Fruit fly (Drosophila melanogaster) whole organism, embryonic: ENCODE measurements around the gene CG46460.

Experiments
- Ada2b ChIP-seq: fragments of 200-800 bp; sonication (Bioruptor generic); IDR thresholded peaks from 2 replicates; pipeline ENCODE4 v1.3.6; 2022; ENCODE audit warnings: missing biosample characterization, missing genetic modification characterization
- Aef1 ChIP-seq: fragments of 200-800 bp; sonication (Bioruptor generic); IDR thresholded peaks from 3 replicates; pipeline ENCODE4 v1.3.6; 2022; ENCODE audit warnings: missing biosample characterization, missing genetic modification characterization
- CG10267 ChIP-seq: fragments of 200-800 bp; sonication (Bioruptor generic); optimal IDR thresholded peaks from 2 replicates; lab custom pipeline; 2018; ENCODE audit warnings: missing biosample characterization, mild to moderate bottlenecking, missing genetic modification characterization, moderate library complexity
- CG11093 ChIP-seq: fragments of 200-800 bp; sonication (Bioruptor generic); IDR thresholded peaks from 3 replicates; pipeline ENCODE4 v1.3.6; 2022; ENCODE audit warnings: missing biosample characterization, missing genetic modification characterization
- CG11456 ChIP-seq: fragments of 200-800 bp; sonication (Bioruptor generic); IDR thresholded peaks from 3 replicates; pipeline ENCODE4 v1.3.6; 2022; ENCODE audit warnings: missing biosample characterization, missing genetic modification characterization
- CG11695 ChIP-seq: fragments of 200-800 bp; sonication (Bioruptor generic); IDR thresholded peaks from 3 replicates; pipeline ENCODE4 v1.3.6; 2022; ENCODE audit warnings: missing biosample characterization, missing genetic modification characterization
- CG12219 ChIP-seq: fragments of 200-800 bp; sonication (Bioruptor generic); optimal IDR thresholded peaks from 3 replicates; lab custom pipeline; 2018; ENCODE audit warnings: missing biosample characterization, mild to moderate bottlenecking, missing genetic modification characterization
- CG12769 ChIP-seq: fragments of 200-800 bp; sonication (Bioruptor generic); optimal IDR thresholded peaks from 2 replicates; lab custom pipeline; 2019; ENCODE audit warnings: missing biosample characterization, mild to moderate bottlenecking, missing genetic modification characterization, moderate library complexity
- CG12942 ChIP-seq: fragments of 200-800 bp; sonication (Bioruptor generic); optimal IDR thresholded peaks from 3 replicates; lab custom pipeline; 2016; ENCODE audit warnings: missing biosample characterization, missing genetic modification characterization
- CG14667 ChIP-seq: fragments of 200-800 bp; sonication (Bioruptor generic); IDR thresholded peaks from 2 replicates; pipeline ENCODE4 v1.3.6; 2022; ENCODE audit warnings: missing biosample characterization, missing genetic modification characterization
- CG15514 ChIP-seq: fragments of 200-800 bp; sonication (Bioruptor generic); optimal IDR thresholded peaks from 3 replicates; lab custom pipeline; 2017; ENCODE audit warnings: missing biosample characterization, missing genetic modification characterization, mild to moderate bottlenecking, moderate library complexity, missing genetic modification reagents
- CG1647 ChIP-seq: fragments of 200-800 bp; sonication (Bioruptor generic); optimal IDR thresholded peaks from 3 replicates; lab custom pipeline; 2016; ENCODE audit warnings: missing biosample characterization, missing genetic modification characterization
- CG18262 ChIP-seq: fragments of 200-800 bp; optimal IDR thresholded peaks from 3 replicates; lab custom pipeline; 2019; ENCODE audit warnings: missing biosample characterization, mild to moderate bottlenecking, missing genetic modification characterization, moderate library complexity
- CG2875 ChIP-seq: fragments of 200-800 bp; sonication (Bioruptor generic); optimal IDR thresholded peaks from 2 replicates; lab custom pipeline; 2017; ENCODE audit warnings: missing biosample characterization, mild to moderate bottlenecking, missing genetic modification characterization, missing genetic modification reagents
- CG34224 ChIP-seq: fragments of 200-800 bp; sonication (Bioruptor generic); IDR thresholded peaks from 3 replicates; pipeline ENCODE4 v1.3.6; 2022; ENCODE audit warnings: missing biosample characterization, missing genetic modification characterization; ENCODE audit not compliant: partially characterized antibody
- CG4360 ChIP-seq: fragments of 200-800 bp; sonication (Bioruptor generic); IDR thresholded peaks from 2 replicates; pipeline ENCODE4 v1.3.6; 2022; ENCODE audit warnings: missing biosample characterization, missing genetic modification characterization
- CG6689 ChIP-seq: fragments of 200-800 bp; sonication (Bioruptor generic); IDR thresholded peaks from 2 replicates; pipeline ENCODE4 v1.3.6; 2022; ENCODE audit warnings: missing biosample characterization, missing genetic modification characterization
- CG7556 ChIP-seq: fragments of 200-800 bp; sonication (Bioruptor generic); optimal IDR thresholded peaks from 2 replicates; lab custom pipeline; 2017; ENCODE audit warnings: missing biosample characterization, mild to moderate bottlenecking, missing genetic modification characterization
- CoRest ChIP-seq: fragments of 200-800 bp; sonication (Bioruptor generic); optimal IDR thresholded peaks from 3 replicates; lab custom pipeline; 2018; ENCODE audit warnings: missing biosample characterization, mild to moderate bottlenecking, missing genetic modification characterization, moderate library complexity
- CrebB ChIP-seq: fragments of 200-800 bp; sonication (Bioruptor generic); optimal IDR thresholded peaks from 3 replicates; lab custom pipeline; 2018; ENCODE audit warnings: missing biosample characterization, mild to moderate bottlenecking, missing genetic modification characterization
- Dad ChIP-seq: fragments of 200-800 bp; sonication (Bioruptor generic); optimal IDR thresholded peaks from 3 replicates; lab custom pipeline; 2016; ENCODE audit warnings: missing biosample characterization, missing genetic modification characterization
- Dll ChIP-seq: fragments of 200-800 bp; sonication (Bioruptor generic); IDR thresholded peaks from 4 replicates; pipeline ENCODE4 v1.3.6; 2022; ENCODE audit warnings: missing biosample characterization, missing genetic modification characterization; ENCODE audit not compliant: partially characterized antibody
- Ets97D ChIP-seq: fragments of 200-800 bp; sonication (Bioruptor generic); optimal IDR thresholded peaks from 3 replicates; lab custom pipeline; 2016; ENCODE audit warnings: missing biosample characterization, missing genetic modification characterization
- H15 ChIP-seq: fragments of 200-800 bp; sonication (Bioruptor generic); IDR thresholded peaks from 3 replicates; pipeline ENCODE4 v1.3.6; 2022; ENCODE audit warnings: missing biosample characterization, missing genetic modification characterization
- H2.0 ChIP-seq: fragments of 200-800 bp; sonication (Bioruptor generic); IDR thresholded peaks from 2 replicates; pipeline ENCODE4 v1.3.6; 2022; ENCODE audit warnings: missing biosample characterization, missing genetic modification characterization
- HLH3B ChIP-seq: fragments of 200-800 bp; sonication (Bioruptor generic); IDR thresholded peaks from 2 replicates; pipeline ENCODE4 v1.3.6; 2022; ENCODE audit warnings: missing biosample characterization, missing genetic modification characterization
- Kr ChIP-seq: fragments of 200-800 bp; sonication (Bioruptor generic); optimal IDR thresholded peaks from 2 replicates; lab custom pipeline; 2017; ENCODE audit warnings: missing biosample characterization, mild to moderate bottlenecking, missing genetic modification characterization
- MBD-R2 ChIP-seq: fragments of 200-800 bp; sonication (Bioruptor generic); IDR thresholded peaks from 2 replicates; pipeline ENCODE4 v1.3.6; 2022; ENCODE audit warnings: missing biosample characterization, missing genetic modification characterization
- PHDP ChIP-seq: fragments of 200-800 bp; sonication (Bioruptor generic); optimal IDR thresholded peaks from 3 replicates; lab custom pipeline; 2018; ENCODE audit warnings: missing biosample characterization, mild to moderate bottlenecking, missing genetic modification characterization, moderate library complexity
- Sox100B ChIP-seq: fragments of 200-800 bp; sonication (Bioruptor generic); optimal IDR thresholded peaks from 3 replicates; lab custom pipeline; 2018; ENCODE audit warnings: missing biosample characterization, mild to moderate bottlenecking, missing genetic modification characterization
- Ssrp ChIP-seq: fragments of 200-800 bp; sonication (Bioruptor generic); optimal IDR thresholded peaks from 2 replicates; lab custom pipeline; 2018; ENCODE audit warnings: missing biosample characterization, mild to moderate bottlenecking, missing genetic modification characterization, moderate library complexity
- Stat92E ChIP-seq, 3 experiments: fragments of >200 bp in 2 of 3; fragments of 200-800 bp in 1 of 3; sonication (Bioruptor generic) in 1 of 3; optimal IDR thresholded peaks; 2 replicates each; lab custom pipeline; 2017 to 2019; ENCODE audit warnings: missing biosample characterization in 3 of 3, missing genetic modification characterization in 3 of 3, mild to moderate bottlenecking in 1 of 3, moderate library complexity in 1 of 3
- ab ChIP-seq: fragments of 200-800 bp; sonication (Bioruptor generic); optimal IDR thresholded peaks from 2 replicates; lab custom pipeline; 2016; ENCODE audit warnings: missing biosample characterization, missing genetic modification characterization
- bigmax ChIP-seq: fragments of 200-800 bp; sonication (Bioruptor generic); optimal IDR thresholded peaks from 2 replicates; lab custom pipeline; 2018; ENCODE audit warnings: missing biosample characterization, mild to moderate bottlenecking, missing genetic modification characterization
- dan ChIP-seq: fragments of 200-800 bp; sonication (Bioruptor generic); IDR thresholded peaks from 2 replicates; pipeline ENCODE4 v1.3.6; 2022; ENCODE audit warnings: missing biosample characterization, missing genetic modification characterization
- fd102C ChIP-seq: fragments of 200-800 bp; sonication (Bioruptor generic); optimal IDR thresholded peaks from 2 replicates; lab custom pipeline; 2018; ENCODE audit warnings: missing biosample characterization, mild to moderate bottlenecking, missing genetic modification characterization, moderate library complexity
- hkb ChIP-seq, 2 experiments: fragments of 200-800 bp in 1 of 2; fragments of >200 bp in 1 of 2; sonication (Bioruptor generic) in 1 of 2; IDR thresholded peaks in 1 of 2; optimal IDR thresholded peaks in 1 of 2; 2 replicates each; pipeline versions ENCODE4 v1.3.6 to Lab custom; 2017 to 2022; ENCODE audit warnings: missing biosample characterization in 1 of 2, missing genetic modification characterization in 1 of 2
- maf-S ChIP-seq: fragments of 200-800 bp; sonication (Bioruptor generic); optimal IDR thresholded peaks from 2 replicates; lab custom pipeline; 2016; ENCODE audit warnings: missing biosample characterization, missing genetic modification characterization
- nau ChIP-seq: fragments of 200-800 bp; sonication (Bioruptor generic); optimal IDR thresholded peaks from 3 replicates; lab custom pipeline; 2017; ENCODE audit warnings: missing biosample characterization, mild to moderate bottlenecking, missing genetic modification characterization, missing genetic modification reagents
- pnt ChIP-seq: fragments of 200-800 bp; sonication (Bioruptor generic); optimal IDR thresholded peaks from 3 replicates; lab custom pipeline; 2016; ENCODE audit warnings: missing biosample characterization, missing genetic modification characterization
- pzg ChIP-seq: fragments of 200-800 bp; sonication (Bioruptor generic); optimal IDR thresholded peaks from 3 replicates; lab custom pipeline; 2018; ENCODE audit warnings: missing biosample characterization, mild to moderate bottlenecking, missing genetic modification characterization, moderate library complexity
- salm ChIP-seq: fragments of 200-800 bp; sonication (Bioruptor generic); optimal IDR thresholded peaks from 2 replicates; lab custom pipeline; 2018; ENCODE audit warnings: missing biosample characterization, mild to moderate bottlenecking, missing genetic modification characterization
- schlank ChIP-seq: fragments of 200-800 bp; sonication (Bioruptor generic); optimal IDR thresholded peaks from 2 replicates; lab custom pipeline; 2018; ENCODE audit warnings: missing biosample characterization, mild to moderate bottlenecking, missing genetic modification characterization
- sens-2 ChIP-seq: fragments of 200-800 bp; sonication (Bioruptor generic); IDR thresholded peaks from 2 replicates; pipeline ENCODE4 v1.3.6; 2022; ENCODE audit warnings: missing biosample characterization, missing genetic modification characterization
- seq ChIP-seq: fragments of 200-800 bp; sonication (Bioruptor generic); IDR thresholded peaks from 2 replicates; pipeline ENCODE4 v1.3.6; 2022; ENCODE audit warnings: missing biosample characterization, missing genetic modification characterization
- sima ChIP-seq: fragments of 200-800 bp; sonication (Bioruptor generic); optimal IDR thresholded peaks from 2 replicates; lab custom pipeline; 2016; ENCODE audit warnings: missing biosample characterization, missing genetic modification characterization
- sr ChIP-seq: fragments of 200-800 bp; sonication (Bioruptor generic); IDR thresholded peaks from 3 replicates; pipeline ENCODE4 v1.3.6; 2022; ENCODE audit warnings: missing biosample characterization, missing genetic modification characterization
- trem ChIP-seq: fragments of 200-800 bp; optimal IDR thresholded peaks from 3 replicates; lab custom pipeline; 2019; ENCODE audit warnings: missing biosample characterization, mild to moderate bottlenecking, missing genetic modification characterization, moderate library complexity
- tup ChIP-seq: fragments of 200-800 bp; sonication (Bioruptor generic); optimal IDR thresholded peaks from 2 replicates; lab custom pipeline; 2016; ENCODE audit warnings: missing biosample characterization, mild to moderate bottlenecking, missing genetic modification characterization, moderate library complexity

The CG46460 gene

DNA sequence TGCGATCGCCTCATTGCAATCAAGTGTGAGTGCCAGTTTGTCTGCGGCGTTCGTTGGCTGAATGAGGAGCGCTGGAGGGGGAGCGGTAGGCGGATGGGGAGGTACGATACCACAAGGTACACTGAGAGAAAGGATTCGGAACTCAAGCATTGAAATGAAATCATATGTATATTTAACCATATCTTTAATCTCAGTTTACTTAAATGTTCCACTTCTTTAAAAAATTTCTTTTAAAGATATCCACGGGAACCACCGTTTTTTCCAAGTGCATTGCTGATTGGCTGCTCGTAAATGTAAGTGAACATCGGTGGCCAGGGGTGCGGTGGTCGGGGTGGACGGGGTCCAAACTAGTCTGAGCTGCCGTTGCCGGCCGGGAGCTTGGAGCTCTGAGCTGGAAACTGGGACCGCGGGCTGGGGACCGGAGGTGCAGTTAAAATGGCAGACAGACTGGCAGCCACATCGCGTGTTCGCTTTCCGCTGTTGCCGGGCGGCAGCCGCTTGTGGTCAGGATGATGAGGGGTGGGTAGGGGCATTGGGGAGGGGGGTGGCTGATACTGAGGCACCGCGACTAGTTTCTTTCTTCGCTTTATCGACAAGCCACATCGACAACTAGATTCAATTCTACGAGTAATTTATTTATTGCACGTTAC is 1.2 kb upstream of the CG46460 start (continued):
- TF ChIP-seq trem (tag; lab: Kevin White, UChicago) (peak; percentile 94), CoRest (peak; percentile 97), H2.0 (GFP tag; lab: Robert Waterston, UW) (peak; percentile 96), CG34224 (GFP tag; lab: Robert Waterston, UW) (no peak), Dll (GFP tag; lab: Robert Waterston, UW) (no peak), salm (peak; percentile 96), CG11093 (GFP tag; lab: Robert Waterston, UW) (peak; percentile 94), H15 (GFP tag; lab: Robert Waterston, UW) (peak; percentile 97), MBD-R2 (GFP tag; lab: Robert Waterston, UW) (peak; percentile 84), CG11456 (GFP tag; lab: Robert Waterston, UW) (peak; percentile 93), maf-S (GFP tag; lab: Kevin White, UChicago) (peak; percentile 91), CG6689 (peak; percentile 96), tup (peak; percentile 91), dan (GFP tag; lab: Robert Waterston, UW) (peak; percentile 87), ab (GFP tag; lab: Kevin White, UChicago) (peak; percentile 88), pzg (no peak), Stat92E (GFP tag; optimal IDR thresholded peaks at IDR 0.05; lab: Kevin White, UChicago) (peak in 1 of 3 experiments; percentile 93), Kr (peak; percentile 39), CG12219 (peak; percentile 97), fd102C (GFP tag; lab: Kevin White, UChicago) (peak; percentile 46), CG1647 (GFP tag; lab: Kevin White, UChicago) (peak; percentile 88), Ada2b (GFP tag; lab: Robert Waterston, UW) (peak; percentile 97), Aef1 (GFP tag; lab: Robert Waterston, UW) (peak; percentile 95), sima (peak; percentile 91), CrebB (tag; lab: Kevin White, UChicago) (peak; percentile 93), sr (GFP tag; lab: Robert Waterston, UW) (peak; percentile 89), CG12942 (GFP tag; lab: Kevin White, UChicago) (peak; percentile 93), CG11695 (GFP tag; lab: Robert Waterston, UW) (peak; percentile 95), hkb (optimal IDR thresholded peaks at IDR 0.05; lab: Kevin White, UChicago) (no peak), hkb (GFP tag; IDR thresholded peaks at IDR 0.05; lab: Robert Waterston, UW) (peak; percentile 98), CG14667 (GFP tag; lab: Robert Waterston, UW) (peak; percentile 94), nau (peak; percentile 94), CG7556 (GFP tag; lab: Kevin White, UChicago) (peak; percentile 96), CG12769 (tag; lab: Kevin White, UChicago) (peak; percentile 98), CG10267 (tag; lab: Kevin White, UChicago) (peak; percentile 90), CG18262 (peak; percentile 97), CG2875 (GFP tag; lab: Kevin White, UChicago) (peak; percentile 98), CG4360 (peak; percentile 86), CG15514 (GFP tag; lab: Kevin White, UChicago) (peak; percentile 77), schlank (peak; percentile 71), Ssrp (tag; lab: Kevin White, UChicago) (peak; percentile 96), HLH3B (peak; percentile 98), sens-2 (GFP tag; lab: Robert Waterston, UW) (peak; percentile 98), pnt (peak; percentile 95), seq (peak; percentile 95), PHDP (tag; lab: Kevin White, UChicago) (peak; percentile 95), bigmax (GFP tag; lab: Kevin White, UChicago) (peak; percentile 38), Ets97D (GFP tag; lab: Kevin White, UChicago) (peak; percentile 85), Sox100B (GFP tag; lab: Kevin White, UChicago) (peak; percentile 96), Dad (GFP tag; lab: Kevin White, UChicago) (peak; percentile 93)
